Worm (Caenorhabditis elegans) whole organism, midembryonic: Measurements from ENCODE around the gene crb-1.

Experiments
- cog-1 ChIP-seq: sonication (generic microtip); optimal IDR thresholded peaks from 2 replicates; lab custom pipeline; 2016; ENCODE audit warnings: missing genetic modification characterization, missing compliant biosample characterization
- flt-1 ChIP-seq: fragments of 200-800 bp; sonication (Bioruptor generic); IDR thresholded peaks from 2 replicates; pipeline ENCODE4 v1.3.6; 2022; ENCODE audit warnings: missing genetic modification characterization, missing compliant biosample characterization
- klf-2 ChIP-seq: fragments of 200-800 bp; sonication (Bioruptor generic); conservative IDR thresholded peaks from 2 replicates; pipeline ENCODE4 v1.3.6; 2022; ENCODE audit warnings: missing genetic modification reagents, missing genetic modification characterization, missing compliant biosample characterization
- ztf-23 ChIP-seq: fragments of 200-800 bp; sonication (Bioruptor generic); IDR thresholded peaks from 2 replicates; pipeline ENCODE4 v1.3.6; 2022; ENCODE audit warnings: missing genetic modification reagents, missing genetic modification characterization, missing compliant biosample characterization

DNA sequence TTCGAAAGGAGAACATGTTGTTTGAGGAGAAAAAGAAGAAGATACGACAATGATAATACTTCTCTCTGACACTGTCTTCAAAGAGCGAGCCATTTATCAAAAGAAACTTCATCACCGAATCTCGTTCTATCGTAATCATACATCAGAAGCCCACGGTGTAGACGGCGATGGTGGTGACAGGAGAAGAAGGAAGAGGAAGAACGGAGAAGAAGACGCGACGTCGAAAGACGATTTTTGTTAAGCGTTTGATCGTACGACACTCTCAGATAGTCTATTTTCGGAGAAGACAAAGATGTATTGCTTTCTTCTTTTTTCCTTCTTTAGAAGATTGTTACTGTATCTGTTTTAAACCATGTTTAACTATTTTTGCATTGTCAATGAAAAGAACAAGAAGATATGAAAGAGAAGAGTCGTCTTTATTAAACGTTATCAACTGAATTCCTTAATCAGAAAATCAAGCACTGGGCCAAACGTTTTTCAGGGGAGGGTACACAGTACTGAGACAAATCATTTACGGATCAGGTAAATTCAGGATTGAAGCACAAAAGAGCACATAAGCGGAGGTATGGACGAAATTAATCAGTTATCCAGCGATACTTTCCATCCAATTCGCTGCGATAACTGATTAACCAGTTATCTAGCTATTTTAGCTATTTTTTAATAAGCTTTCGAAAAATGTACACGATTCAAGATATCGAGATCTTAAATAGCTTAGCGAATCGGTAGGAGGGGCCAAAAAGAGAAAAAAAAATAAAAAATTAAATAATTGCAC is 6.2 kb upstream of the crb-1 start:
- TF ChIP-seq flt-1 (GFP tag; lab: Robert Waterston, UW) = no peak
- no peak for TF ChIP-seq ztf-23 (GFP tag; lab: Robert Waterston, UW)
- TF ChIP-seq klf-2 = no peak
- TF ChIP-seq cog-1 = no peak
